Worm (Caenorhabditis elegans) whole organism, early embryonic: Measurements from ENCODE around the gene F43C11.12.

ENCODE experiments used
- B0310.2 ChIP-seq: sonication (generic microtip); optimal IDR thresholded peaks from 2 replicates; lab custom pipeline; 2016; ENCODE audit warnings: mild to moderate bottlenecking, missing genetic modification characterization, missing compliant biosample characterization
- F13C5.2 ChIP-seq: sonication (generic microtip); optimal IDR thresholded peaks from 2 replicates; lab custom pipeline; 2017; ENCODE audit warnings: mild to moderate bottlenecking, missing genetic modification characterization, inconsistent platforms, missing compliant biosample characterization
- ama-1 ChIP-seq: fragments of 150-350 bp; optimal IDR thresholded peaks from 2 replicates; lab custom pipeline; 2014
- ets-7 ChIP-seq: sonication (generic microtip); optimal IDR thresholded peaks from 2 replicates; lab custom pipeline; 2016; ENCODE audit warnings: missing genotype, missing genetic modification characterization, missing compliant biosample characterization
- flt-1 ChIP-seq: fragments of 200-800 bp; sonication (Bioruptor generic); IDR thresholded peaks from 2 replicates; pipeline ENCODE4 v1.3.6; 2022; ENCODE audit warnings: missing genetic modification characterization, missing compliant biosample characterization
- hmbx-1 ChIP-seq: sonication (generic microtip); optimal IDR thresholded peaks from 2 replicates; lab custom pipeline; 2016; ENCODE audit warnings: mild to moderate bottlenecking, missing genetic modification characterization, missing compliant biosample characterization
- hnd-1 ChIP-seq: sonication (generic microtip); optimal IDR thresholded peaks from 2 replicates; lab custom pipeline; 2016; ENCODE audit warnings: missing genetic modification characterization, missing compliant biosample characterization
- pes-1 ChIP-seq: fragments of 200-800 bp; sonication (Bioruptor generic); IDR thresholded peaks from 2 replicates; pipeline ENCODE4 v1.3.6; 2022; ENCODE audit warnings: missing genetic modification reagents, missing genetic modification characterization, missing compliant biosample characterization
- sea-1 ChIP-seq: fragments of 200-800 bp; sonication (Bioruptor generic); conservative IDR thresholded peaks from 2 replicates; pipeline ENCODE4 v1.3.6; 2022; ENCODE audit warnings: missing genetic modification characterization, missing compliant biosample characterization
- tbx-11 ChIP-seq: fragments of 200-800 bp; sonication (Bioruptor generic); IDR thresholded peaks from 2 replicates; pipeline ENCODE4 v1.3.6; 2022; ENCODE audit warnings: missing genetic modification characterization, missing compliant biosample characterization
- tbx-37 ChIP-seq: fragments of 200-800 bp; sonication (Bioruptor generic); conservative IDR thresholded peaks from 2 replicates; pipeline ENCODE4 v1.3.6; 2022; ENCODE audit warnings: missing genetic modification reagents, missing genetic modification characterization, missing compliant biosample characterization
- tra-4 ChIP-seq: sonication (generic microtip); optimal IDR thresholded peaks from 2 replicates; lab custom pipeline; 2017; ENCODE audit warnings: missing genetic modification characterization, missing compliant biosample characterization

- TF ChIP-seq tra-4 (tag; lab: Kevin White, UChicago) = no peak
- TF ChIP-seq F13C5.2 (tag; lab: Kevin White, UChicago) = no peak
- no peak for TF ChIP-seq hmbx-1 (tag; lab: Kevin White, UChicago)
- no peak for TF ChIP-seq pes-1 (GFP tag; lab: Robert Waterston, UW)
- no peak for TF ChIP-seq ama-1 (lab: Kevin White, UChicago)
- TF ChIP-seq ets-7 (tag; lab: Kevin White, UChicago) = no peak
- no peak for TF ChIP-seq B0310.2 (tag; lab: Kevin White, UChicago)
- TF ChIP-seq tbx-37 (GFP tag; lab: Robert Waterston, UW) = no peak
- TF ChIP-seq sea-1 (GFP tag; lab: Robert Waterston, UW) = no peak
- TF ChIP-seq flt-1 (GFP tag; lab: Robert Waterston, UW) = no peak
- TF ChIP-seq hnd-1 = no peak
- no peak for TF ChIP-seq tbx-11
These were observed 9.7 kb downstream of the F43C11.12 start, which contains the start of gene F43C11.1 for ce11 chrII:2356795-2357194.
